Worm (Caenorhabditis elegans): ENCODE measurements around the gene atg-2.

The atg-2 gene

DNA sequence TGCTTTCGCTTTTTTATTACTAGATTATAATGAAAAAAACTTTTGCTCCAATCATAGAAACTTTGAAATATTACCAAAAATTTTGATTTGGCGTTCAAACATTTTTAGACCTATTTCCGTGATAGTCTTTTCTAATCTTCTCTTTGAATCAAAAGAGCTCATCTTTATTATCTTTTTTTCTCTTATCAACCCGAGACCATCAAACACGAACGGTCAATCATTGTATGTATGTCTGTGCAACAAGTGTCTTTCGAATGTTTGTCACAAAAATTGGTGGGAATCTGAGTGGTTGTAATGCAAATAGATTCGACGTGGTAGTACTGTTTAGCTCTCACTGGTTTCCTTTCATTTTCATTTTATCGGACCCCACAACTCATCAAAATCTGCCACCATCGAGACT, 6.8 kb upstream of the atg-2 start, which contains the start of gene M03A8.3:
Gene M03A8.3 (plus strand): TSS at position 278 of the 400 bp plus-strand sequence.
- TF ChIP-seq zag-1 (tag; optimal IDR thresholded peaks at IDR 0.05): no peak
- TF ChIP-seq skn-1 (tag; optimal IDR thresholded peaks at IDR 0.05): no peak
- no peak for TF ChIP-seq efl-1 (optimal IDR thresholded peaks at IDR 0.05)
- TF ChIP-seq efl-1 (GFP tag; optimal IDR thresholded peaks at IDR 0.05 in 1 of 2): peak in 1 of 2 experiments; percentile 74

- TF ChIP-seq mdl-1 (tag; optimal IDR thresholded peaks at IDR 0.05): no peak
- no peak for TF ChIP-seq nhr-11 (tag; optimal IDR thresholded peaks at IDR 0.05)
- no peak for TF ChIP-seq ets-5 (GFP tag; IDR thresholded peaks at IDR 0.05)
- TF ChIP-seq pax-3 (tag; optimal IDR thresholded peaks at IDR 0.05): no peak
- TF ChIP-seq xbp-1 (tag; optimal IDR thresholded peaks at IDR 0.05): no peak
- TF ChIP-seq aly-2 (tag; optimal IDR thresholded peaks at IDR 0.05): no peak
- no peak for TF ChIP-seq isw-1 (GFP tag; IDR thresholded peaks at IDR 0.05)
- TF ChIP-seq mep-1 (tag; optimal IDR thresholded peaks at IDR 0.05): no peak
- no peak for TF ChIP-seq pqm-1 (tag; optimal IDR thresholded peaks at IDR 0.05)
- no peak for TF ChIP-seq unc-86 (tag; optimal IDR thresholded peaks at IDR 0.05)
- no peak for TF ChIP-seq vab-15 (tag; optimal IDR thresholded peaks at IDR 0.05)
- TF ChIP-seq tbx-2 (tag; optimal IDR thresholded peaks at IDR 0.05): no peak
- TF ChIP-seq hlh-4 (tag; optimal IDR thresholded peaks at IDR 0.05): no peak
- no peak for TF ChIP-seq grh-1 (GFP tag; IDR thresholded peaks at IDR 0.05)
- no peak for TF ChIP-seq aha-1 (tag; optimal IDR thresholded peaks at IDR 0.05)
- TF ChIP-seq elt-2 (tag; optimal IDR thresholded peaks at IDR 0.05): no peak
- TF ChIP-seq lsy-2 (tag; optimal IDR thresholded peaks at IDR 0.05): no peak
These were observed 5.0 kb upstream of the atg-2 start for ce11 chrX:6801546-6801945.

- TF ChIP-seq nhr-77 (tag; optimal IDR thresholded peaks at IDR 0.05) (no peak), efl-3 (GFP tag; optimal IDR thresholded peaks at IDR 0.05) (no peak), efl-1 (optimal IDR thresholded peaks at IDR 0.05) (no peak), efl-1 (GFP tag; optimal IDR thresholded peaks at IDR 0.05 in 1 of 2) (peak in 1 of 2 experiments; percentile 91), isw-1 (GFP tag; IDR thresholded peaks at IDR 0.05) (no peak), hlh-4 (tag; optimal IDR thresholded peaks at IDR 0.05) (no peak), nhr-28 (tag; optimal IDR thresholded peaks at IDR 0.05) (no peak), fos-1 (tag; optimal IDR thresholded peaks at IDR 0.05) (no peak), lsy-2 (tag; optimal IDR thresholded peaks at IDR 0.05) (no peak), snu-23 (GFP tag; optimal IDR thresholded peaks at IDR 0.05) (no peak), zip-4 (GFP tag; optimal IDR thresholded peaks at IDR 0.05) (no peak), lin-35 (GFP tag; optimal IDR thresholded peaks at IDR 0.05) (peak in 1 of 2 experiments; percentile 25), ama-1 (optimal IDR thresholded peaks at IDR 0.05) (no peak), jun-1 (tag; optimal IDR thresholded peaks at IDR 0.05) (no peak), vab-15 (tag; optimal IDR thresholded peaks at IDR 0.05) (no peak), mef-2 (tag; optimal IDR thresholded peaks at IDR 0.05) (no peak), mep-1 (tag; optimal IDR thresholded peaks at IDR 0.05) (peak; percentile 6), lin-13 (GFP tag; optimal IDR thresholded peaks at IDR 0.05) (no peak), lir-3 (tag; optimal IDR thresholded peaks at IDR 0.05; ENCODE audit: poor library complexity) (no peak), nhr-84 (tag; optimal IDR thresholded peaks at IDR 0.05) (no peak), blmp-1 (tag; optimal IDR thresholded peaks at IDR 0.05) (no peak), unc-98 (GFP tag; IDR thresholded peaks at IDR 0.05) (no peak), C16A3.4 (tag; optimal IDR thresholded peaks at IDR 0.05) (no peak), skn-1 (tag; optimal IDR thresholded peaks at IDR 0.05) (no peak), nhr-20 (tag; optimal IDR thresholded peaks at IDR 0.05) (peak; percentile 37), nhr-85 (tag) (no peak), grh-1 (GFP tag; IDR thresholded peaks at IDR 0.05) (no peak), snpc-4 (tag; optimal IDR thresholded peaks at IDR 0.05) (no peak), hpl-2 (GFP tag; optimal IDR thresholded peaks at IDR 0.05) (no peak), dpl-1 (GFP tag; optimal IDR thresholded peaks at IDR 0.05) (no peak), mab-9 (GFP tag; IDR thresholded peaks at IDR 0.05) (no peak), swsn-7 (tag; optimal IDR thresholded peaks at IDR 0.05) (no peak), ztf-11 (tag; optimal IDR thresholded peaks at IDR 0.05) (no peak), pqm-1 (tag; optimal IDR thresholded peaks at IDR 0.05) (no peak), ceh-63 (GFP tag; optimal IDR thresholded peaks at IDR 0.05) (no peak), ceh-88 (GFP tag; IDR thresholded peaks at IDR 0.05) (no peak), nhr-12 (tag; optimal IDR thresholded peaks at IDR 0.05) (no peak), nhr-11 (tag; optimal IDR thresholded peaks at IDR 0.05) (no peak), ceh-82 (tag; optimal IDR thresholded peaks at IDR 0.05) (no peak), Y116A8C.19 (tag; optimal IDR thresholded peaks at IDR 0.05; ENCODE audit: borderline replicate concordance) (no peak), aly-2 (tag; optimal IDR thresholded peaks at IDR 0.05) (no peak)
These were observed 2.2 kb upstream of the atg-2 start for ce11 chrX:6804405-6804804.
